Worm (Caenorhabditis elegans): ENCODE data around the gene dss-1.
A peak's percentile ranks its signal among the peaks of the same experiment; 100 is the strongest.

dss-1 gene

DNA sequence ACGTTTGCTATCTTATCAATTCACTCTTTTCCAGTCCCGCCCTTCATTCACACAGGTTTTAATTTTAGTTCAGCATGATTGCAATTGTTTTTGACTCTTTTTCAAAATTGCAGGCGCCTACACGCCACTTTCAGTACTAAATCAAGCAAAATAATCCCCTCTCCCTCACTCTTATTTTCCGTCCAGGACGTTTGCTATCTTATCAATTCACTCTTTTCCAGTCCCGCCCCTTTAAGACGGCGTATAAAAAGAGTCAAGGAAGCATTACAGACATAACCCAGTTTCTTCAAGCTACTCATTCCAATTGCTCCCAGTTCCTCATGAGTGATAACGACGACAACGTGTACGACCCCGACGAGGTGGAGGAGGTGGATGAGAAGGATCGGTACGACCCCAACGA is 18.6 kb upstream of the dss-1 start, which contains the start of gene Y119D3B.21 (continued):
- TF ChIP-seq madf-9 (GFP tag; conservative IDR thresholded peaks at IDR 0.05) (no peak), nhr-48 (tag; optimal IDR thresholded peaks at IDR 0.05) (peak; percentile 0), lin-13 (GFP tag; optimal IDR thresholded peaks at IDR 0.05) (peak; percentile 36), hlh-11 (tag; optimal IDR thresholded peaks at IDR 0.05) (peak; percentile 78), set-16 (GFP tag; IDR thresholded peaks at IDR 0.05) (no peak), zfp-2 (tag; optimal IDR thresholded peaks at IDR 0.05) (no peak), ceh-62 (tag; optimal IDR thresholded peaks at IDR 0.05) (no peak), dve-1 (tag; optimal IDR thresholded peaks at IDR 0.05; ENCODE audit: insufficient read depth) (peak; percentile 53), skn-1 (tag; optimal IDR thresholded peaks at IDR 0.05) (no peak)

DNA sequence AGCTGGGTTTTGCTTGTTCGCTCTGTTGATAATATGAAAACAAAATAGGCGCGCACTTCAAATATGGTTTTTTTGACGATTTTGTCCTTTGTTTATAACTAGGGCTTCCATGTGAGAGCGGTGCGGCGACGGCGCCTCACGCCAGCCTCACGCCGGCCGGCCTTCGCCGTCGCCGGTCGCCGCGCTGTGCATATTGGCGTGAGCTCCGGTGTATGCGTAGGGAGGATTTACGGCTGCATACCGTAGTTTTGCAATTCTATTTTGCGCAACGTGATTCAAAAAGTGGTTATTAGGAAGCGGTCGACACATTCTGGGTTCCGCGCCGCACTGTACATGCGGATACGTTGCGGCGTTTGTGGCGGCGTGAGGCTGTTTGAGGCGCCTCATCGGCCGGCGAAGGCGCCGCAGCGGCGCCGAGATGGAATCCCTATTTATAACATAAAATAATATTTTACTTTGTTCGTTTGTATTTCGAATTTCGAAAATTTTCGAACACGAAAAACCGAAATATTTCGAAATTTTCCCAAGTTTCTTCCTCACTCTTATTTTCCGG is 18.1 kb upstream of the dss-1 start:
- no peak for TF ChIP-seq ceh-32 (tag; optimal IDR thresholded peaks at IDR 0.05; ENCODE audit: poor library complexity)
- TF ChIP-seq Y48G9A.11 (GFP tag; IDR thresholded peaks at IDR 0.05), result peak; percentile 46; the same call in 1 of the 2 replicates
- TF ChIP-seq fos-1 (tag; optimal IDR thresholded peaks at IDR 0.05), result no peak
- TF ChIP-seq saeg-2 (GFP tag; IDR thresholded peaks at IDR 0.05), result 0 out of 2 replicates have a peak, but pooled peaks have one; percentile 10
- no peak for TF ChIP-seq ztf-7 (tag; optimal IDR thresholded peaks at IDR 0.05)
- no peak for TF ChIP-seq snpc-4 (tag; optimal IDR thresholded peaks at IDR 0.05)
- no peak for TF ChIP-seq php-3 (GFP tag; IDR thresholded peaks at IDR 0.05)
- TF ChIP-seq set-16 (GFP tag; IDR thresholded peaks at IDR 0.05), result peak; percentile 89
- TF ChIP-seq zip-11 (GFP tag; IDR thresholded peaks at IDR 0.05), result no peak
- no peak for TF ChIP-seq hmg-1.1 (GFP tag; IDR thresholded peaks at IDR 0.05)
- no peak for TF ChIP-seq Y5F2A.4 (GFP tag; optimal IDR thresholded peaks at IDR 0.05)
- TF ChIP-seq dmd-6 (GFP tag; IDR thresholded peaks at IDR 0.05), result no peak
- no peak for TF ChIP-seq madf-9 (GFP tag; conservative IDR thresholded peaks at IDR 0.05)
- peak; percentile 15; the same call in 1 of the 2 replicates for TF ChIP-seq lin-38 (GFP tag; IDR thresholded peaks at IDR 0.05)

DNA sequence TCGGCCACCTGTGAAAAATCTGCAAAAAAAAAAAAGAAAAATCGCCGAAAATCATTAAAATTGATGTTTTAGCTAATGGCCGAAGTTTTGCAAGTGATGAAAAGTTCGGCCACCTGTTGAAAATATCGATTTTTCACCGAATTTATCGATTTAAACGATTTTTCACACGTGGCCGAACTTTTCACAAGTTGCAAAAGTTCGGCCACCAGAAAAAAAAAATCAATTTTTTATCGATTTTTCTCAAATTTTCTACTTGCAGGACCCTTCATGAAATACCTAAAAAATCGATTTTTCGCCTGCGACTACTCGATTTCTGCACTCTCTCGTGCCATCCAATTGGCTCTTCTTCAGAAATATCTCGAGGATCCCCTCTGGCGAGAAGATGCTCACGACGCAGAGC is 14.5 kb upstream of the dss-1 start:
- TF ChIP-seq ceh-28 (tag; optimal IDR thresholded peaks at IDR 0.05) (peak; percentile 31), unc-62 (GFP tag; optimal IDR thresholded peaks at IDR 0.05 in 1 of 2) (peak in 1 of 2 experiments; percentile 12), unc-62 (tag; optimal IDR thresholded peaks at IDR 0.05) (no peak), D1046.2 (GFP tag; IDR thresholded peaks at IDR 0.05) (no peak), T20F7.1 (GFP tag; optimal IDR thresholded peaks at IDR 0.05) (no peak), mxl-3 (GFP tag; optimal IDR thresholded peaks at IDR 0.05) (no peak), nhr-41 (GFP tag; IDR thresholded peaks at IDR 0.05) (no peak), lir-3 (tag; optimal IDR thresholded peaks at IDR 0.05) (no peak)

DNA sequence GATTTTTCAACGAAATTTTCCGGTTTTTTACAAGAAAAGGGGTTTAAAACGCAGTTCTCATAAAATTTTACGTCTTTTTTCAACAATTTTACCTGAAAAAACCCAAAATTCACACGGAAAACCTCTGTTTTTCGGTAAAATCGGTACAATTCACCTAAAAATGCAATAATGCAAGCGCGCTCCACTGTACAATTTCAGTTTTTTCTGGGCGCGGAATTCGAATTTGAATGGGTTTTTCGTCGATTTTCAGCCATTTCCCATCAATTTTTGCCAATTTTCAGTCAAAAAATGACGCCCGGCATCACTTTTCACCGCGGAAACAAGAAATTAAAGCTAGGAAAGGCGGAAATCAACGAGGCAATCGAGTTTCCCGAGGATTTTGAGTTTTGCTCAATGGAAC is 11.8 kb upstream of the dss-1 start, which contains the start of gene orc-3:
orc-3 (plus strand) TSS at position 282 of the 400 bp plus-strand sequence.
- TF ChIP-seq dmd-8 (GFP tag; IDR thresholded peaks at IDR 0.05) (no peak), mes-2 (tag; optimal IDR thresholded peaks at IDR 0.05; ENCODE audit: poor library complexity, severe bottlenecking) (peak; percentile 68), lin-38 (GFP tag; IDR thresholded peaks at IDR 0.05) (peak; percentile 93), daf-19 (GFP tag; conservative IDR thresholded peaks at IDR 0.05) (no peak), lir-3 (tag; optimal IDR thresholded peaks at IDR 0.05) (no peak), R02D3.7 (tag; optimal IDR thresholded peaks at IDR 0.05) (no peak), daf-8 (GFP tag; IDR thresholded peaks at IDR 0.05) (no peak), dpl-1 (GFP tag; optimal IDR thresholded peaks at IDR 0.05) (peak; percentile 84), unc-130 (GFP tag; optimal IDR thresholded peaks at IDR 0.05) (no peak), jun-1 (tag; optimal IDR thresholded peaks at IDR 0.05) (no peak), fos-1 (tag; optimal IDR thresholded peaks at IDR 0.05) (no peak), zfp-2 (tag; optimal IDR thresholded peaks at IDR 0.05) (no peak), pqm-1 (tag; optimal IDR thresholded peaks at IDR 0.05) (no peak), F26F4.8 (GFP tag; conservative IDR thresholded peaks at IDR 0.05) (no peak), spr-3 (GFP tag; optimal IDR thresholded peaks at IDR 0.05) (no peak), lin-13 (GFP tag; optimal IDR thresholded peaks at IDR 0.05) (peak; percentile 43), F44E2.7 (GFP tag; IDR thresholded peaks at IDR 0.05) (no peak), F10B5.3 (tag; optimal IDR thresholded peaks at IDR 0.05) (no peak), madf-9 (GFP tag; conservative IDR thresholded peaks at IDR 0.05) (no peak), mep-1 (tag; optimal IDR thresholded peaks at IDR 0.05) (peak; percentile 18), lsy-2 (tag; optimal IDR thresholded peaks at IDR 0.05) (peak in 1 of 2 experiments; percentile 22)
